Worm (Caenorhabditis elegans): ENCODE results near the gene str-61.

str-61 gene

ce11 chrV:16671190-16671589, at the start of gene str-61:
TSS of gene str-61 (minus strand) at chrV:16671290.
- TF ChIP-seq sdc-2 (tag; optimal IDR thresholded peaks at IDR 0.05), result no peak
- TF ChIP-seq hlh-6 (tag; optimal IDR thresholded peaks at IDR 0.05), result no peak
- TF ChIP-seq ceh-19 (GFP tag; optimal IDR thresholded peaks at IDR 0.05), result no peak
- TF ChIP-seq ref-2 (tag; optimal IDR thresholded peaks at IDR 0.05), result no peak
- TF ChIP-seq ets-4 (tag; optimal IDR thresholded peaks at IDR 0.05), result no peak
- no peak for TF ChIP-seq madf-2 (tag; optimal IDR thresholded peaks at IDR 0.05)

- TF ChIP-seq ztf-16 (tag; optimal IDR thresholded peaks at IDR 0.05), result no peak
- TF ChIP-seq ceh-18 (tag; optimal IDR thresholded peaks at IDR 0.05), result no peak
- no peak for TF ChIP-seq dve-1 (tag; optimal IDR thresholded peaks at IDR 0.05)
- no peak for TF ChIP-seq Y22D7AL.16 (tag; optimal IDR thresholded peaks at IDR 0.05)
- TF ChIP-seq zip-5 (tag; optimal IDR thresholded peaks at IDR 0.05), result no peak
These were observed 45.5 kb upstream of the str-61 start, which contains the start of gene srh-137 for ce11 chrV:16716574-16716973. TSS of gene srh-137 (minus strand) at chrV:16716674.

- no peak for TF ChIP-seq ttx-3 (tag; optimal IDR thresholded peaks at IDR 0.05)
- no peak for TF ChIP-seq hlh-30 (tag; optimal IDR thresholded peaks at IDR 0.05; ENCODE audit: insufficient read depth)
- TF ChIP-seq hlh-15 (tag; optimal IDR thresholded peaks at IDR 0.05), result no peak
- TF ChIP-seq syd-9 (tag; optimal IDR thresholded peaks at IDR 0.05), result no peak
- TF ChIP-seq ztf-16 (tag; optimal IDR thresholded peaks at IDR 0.05), result no peak
These were observed 42.7 kb upstream of the str-61 start for ce11 chrV:16713797-16714196.

DNA sequence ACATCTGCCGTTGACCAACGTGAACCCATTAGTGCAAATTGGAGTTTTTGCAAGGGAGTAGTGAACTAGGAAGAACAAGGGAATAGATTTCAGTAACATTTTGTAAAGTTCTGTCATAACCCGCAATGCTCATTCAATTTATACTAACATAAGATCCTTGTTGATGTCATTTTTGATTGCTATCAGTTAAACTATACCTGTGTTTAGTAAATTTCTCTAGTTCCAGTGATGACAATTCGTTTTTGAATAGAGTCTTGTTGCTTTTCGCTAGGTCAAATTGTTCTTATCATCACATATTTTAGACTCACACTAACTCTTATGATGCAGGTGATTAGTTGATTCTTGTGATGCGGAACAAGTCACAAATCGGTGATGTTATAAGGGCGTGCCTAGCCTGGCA, 35.5 kb upstream of the str-61 start, which contains the start of gene clec-9:
TSS of gene clec-9 (minus strand) at position 101 of the 400 bp plus-strand sequence.
- TF ChIP-seq ama-1 (optimal IDR thresholded peaks at IDR 0.05), result no peak
- no peak for TF ChIP-seq hlh-13 (GFP tag; optimal IDR thresholded peaks at IDR 0.05)
- TF ChIP-seq ceh-31 (tag; optimal IDR thresholded peaks at IDR 0.05), result no peak
- TF ChIP-seq sox-4 (tag; optimal IDR thresholded peaks at IDR 0.05), result no peak
- no peak for TF ChIP-seq ceh-6 (GFP tag; optimal IDR thresholded peaks at IDR 0.05)
- no peak for TF ChIP-seq syd-9 (tag; optimal IDR thresholded peaks at IDR 0.05)
- TF ChIP-seq ceh-34 (tag; optimal IDR thresholded peaks at IDR 0.05), result no peak
- no peak for TF ChIP-seq ceh-24 (tag; optimal IDR thresholded peaks at IDR 0.05)
- TF ChIP-seq K02D7.2 (tag; optimal IDR thresholded peaks at IDR 0.05), result no peak
- no peak for TF ChIP-seq dve-1 (tag; optimal IDR thresholded peaks at IDR 0.05)
- no peak for TF ChIP-seq fkh-10 (GFP tag; optimal IDR thresholded peaks at IDR 0.05)
- no peak for TF ChIP-seq mec-3 (tag; optimal IDR thresholded peaks at IDR 0.05; ENCODE audit: borderline replicate concordance)
- TF ChIP-seq unc-3 (GFP tag; conservative IDR thresholded peaks at IDR 0.05), result no peak
- no peak for TF ChIP-seq unc-3 (tag; optimal IDR thresholded peaks at IDR 0.05)
- no peak for TF ChIP-seq ceh-9 (tag; optimal IDR thresholded peaks at IDR 0.05)

DNA sequence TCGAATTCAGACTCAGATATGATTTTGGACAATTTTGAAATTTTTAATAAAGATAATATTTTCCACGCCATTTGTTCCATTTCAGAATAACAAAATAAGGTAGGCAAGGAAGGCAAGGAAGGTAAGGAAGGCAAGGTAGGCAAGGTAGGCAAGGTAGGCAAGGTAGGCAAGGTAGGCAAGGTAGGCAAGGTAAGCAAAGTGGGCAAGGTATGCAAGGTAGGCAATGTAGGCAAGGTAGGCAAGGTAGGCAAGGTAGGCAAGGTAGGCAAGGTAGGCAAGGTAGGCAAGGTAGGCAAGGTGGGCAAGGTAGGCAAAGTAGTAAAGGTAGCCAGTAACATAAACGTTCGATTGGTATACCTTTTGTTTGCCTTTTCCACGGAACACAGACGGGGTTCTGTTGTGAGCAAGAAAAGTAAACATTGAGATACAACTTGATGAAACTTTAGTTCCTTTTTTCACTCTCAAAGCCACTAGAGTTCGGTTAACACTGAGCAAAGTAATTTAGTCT, 28.7 kb upstream of the str-61 start, which contains the start of gene Y70C5C.1:
TSS of gene Y70C5C.1 (plus strand) at position 458 of the 508 bp plus-strand sequence.
- TF ChIP-seq ceh-31 (tag; optimal IDR thresholded peaks at IDR 0.05), result no peak
- TF ChIP-seq ceh-19 (GFP tag; optimal IDR thresholded peaks at IDR 0.05), result peak; percentile 41
- peak; percentile 5 for TF ChIP-seq ceh-6 (GFP tag; optimal IDR thresholded peaks at IDR 0.05)
- TF ChIP-seq Y22D7AL.16 (tag; optimal IDR thresholded peaks at IDR 0.05), result no peak
- no peak for TF ChIP-seq ttx-3 (tag; optimal IDR thresholded peaks at IDR 0.05)
- TF ChIP-seq lin-11 (tag; optimal IDR thresholded peaks at IDR 0.05), result peak; percentile 42
- TF ChIP-seq che-1 (tag; optimal IDR thresholded peaks at IDR 0.05), result peak; percentile 61
- TF ChIP-seq hlh-15 (tag; optimal IDR thresholded peaks at IDR 0.05), result no peak
- no peak for TF ChIP-seq ceh-48 (tag; optimal IDR thresholded peaks at IDR 0.05)
- no peak for TF ChIP-seq elt-4 (tag; optimal IDR thresholded peaks at IDR 0.05)
- no peak for TF ChIP-seq nhr-11 (tag; optimal IDR thresholded peaks at IDR 0.05)
- TF ChIP-seq sox-4 (tag; optimal IDR thresholded peaks at IDR 0.05), result no peak
- no peak for TF ChIP-seq fax-1 (tag; optimal IDR thresholded peaks at IDR 0.05)
- no peak for TF ChIP-seq ceh-22 (tag; optimal IDR thresholded peaks at IDR 0.05)
- TF ChIP-seq nhr-232 (tag; optimal IDR thresholded peaks at IDR 0.05), result no peak
- TF ChIP-seq hlh-30 (tag; optimal IDR thresholded peaks at IDR 0.05; ENCODE audit: insufficient read depth), result no peak
- TF ChIP-seq C38D4.7 (GFP tag; optimal IDR thresholded peaks at IDR 0.05), result peak; percentile 36
- TF ChIP-seq K02D7.2 (tag; optimal IDR thresholded peaks at IDR 0.05), result peak; percentile 32
- peak; percentile 40 for TF ChIP-seq gmeb-2 (tag; optimal IDR thresholded peaks at IDR 0.05)
- TF ChIP-seq hlh-13 (GFP tag; optimal IDR thresholded peaks at IDR 0.05), result peak; percentile 23
- no peak for TF ChIP-seq unc-42 (tag; optimal IDR thresholded peaks at IDR 0.05)
- no peak for TF ChIP-seq ref-2 (tag; optimal IDR thresholded peaks at IDR 0.05)
- TF ChIP-seq ceh-18 (tag; optimal IDR thresholded peaks at IDR 0.05), result no peak
- peak; percentile 57 for TF ChIP-seq pha-2 (tag; optimal IDR thresholded peaks at IDR 0.05)
